Worm (Caenorhabditis elegans) whole organism, L1 larva: ENCODE measurements around the gene F46G11.4.

Source experiments
- C34B4.2 ChIP-seq: sonication (generic microtip); optimal IDR thresholded peaks from 2 replicates; lab custom pipeline; 2017; ENCODE audit warnings: mild to moderate bottlenecking, missing genetic modification characterization, missing compliant biosample characterization
- F16B12.6 ChIP-seq: fragments of 150-350 bp; optimal IDR thresholded peaks from 2 replicates; lab custom pipeline; 2014; ENCODE audit warnings: missing biosample characterization, missing genetic modification characterization
- Y116A8C.19 ChIP-seq: sonication (generic microtip); optimal IDR thresholded peaks from 2 replicates; lab custom pipeline; 2016; ENCODE audit warnings: missing compliant biosample characterization, missing genetic modification characterization, borderline replicate concordance
- aha-1 ChIP-seq: fragments of 150-350 bp; optimal IDR thresholded peaks from 2 replicates; lab custom pipeline; 2014; ENCODE audit warnings: missing biosample characterization, missing genetic modification characterization
- aly-2 ChIP-seq: fragments of 150-350 bp; optimal IDR thresholded peaks from 2 replicates; lab custom pipeline; 2014; ENCODE audit warnings: missing biosample characterization, missing genetic modification characterization
- ama-1 ChIP-seq: fragments of 150-350 bp; optimal IDR thresholded peaks from 2 replicates; lab custom pipeline; 2014
- ceh-63 ChIP-seq: fragments of 200-800 bp; sonication (Bioruptor generic); optimal IDR thresholded peaks from 2 replicates; lab custom pipeline; 2018; ENCODE audit warnings: mild to moderate bottlenecking, missing genetic modification characterization, missing compliant biosample characterization
- ceh-82 ChIP-seq, 3 experiments: fragments of 150-350 bp in 1 of 3; sonication (generic microtip) in 2 of 3; optimal IDR thresholded peaks; 2 replicates each; lab custom pipeline; 2014 to 2017; ENCODE audit warnings: missing biosample characterization in 3 of 3, missing genetic modification characterization in 3 of 3
- dpl-1 ChIP-seq, 3 experiments: fragments of 150-350 bp in 2 of 3; sonication (generic microtip) in 1 of 3; optimal IDR thresholded peaks; 2 replicates each; lab custom pipeline; 2014 to 2017; ENCODE audit warnings: missing biosample characterization in 3 of 3, missing genetic modification characterization in 3 of 3, missing genetic modification reagents in 3 of 3
- dsc-1 ChIP-seq: sonication (generic microtip); optimal IDR thresholded peaks from 2 replicates; lab custom pipeline; 2016; ENCODE audit warnings: mild to moderate bottlenecking, missing genetic modification characterization, missing compliant biosample characterization
- efl-1 ChIP-seq, 4 experiments: fragments of 150-350 bp; optimal IDR thresholded peaks in 3 of 4; peaks in 1 of 4; 1 replicate in 1 of 4; 2 replicates in 3 of 4; lab custom pipeline; 2014; ENCODE audit warnings: missing biosample characterization in 2 of 4, missing genetic modification characterization in 2 of 4, missing genetic modification reagents in 2 of 4
- efl-3 ChIP-seq: fragments of 200-800 bp; sonication (Bioruptor generic); optimal IDR thresholded peaks from 2 replicates; lab custom pipeline; 2018; ENCODE audit warnings: mild to moderate bottlenecking, missing genetic modification characterization, missing compliant biosample characterization
- elt-2 ChIP-seq: sonication (generic microtip); optimal IDR thresholded peaks from 2 replicates; lab custom pipeline; 2016; ENCODE audit warnings: missing genetic modification characterization, mild to moderate bottlenecking, inconsistent platforms, missing compliant biosample characterization, missing genetic modification reagents
- ets-5 ChIP-seq: fragments of 200-800 bp; sonication (Bioruptor generic); IDR thresholded peaks from 2 replicates; pipeline ENCODE4 v1.3.6; 2022; ENCODE audit warnings: missing genetic modification characterization, missing compliant biosample characterization
- fkh-10 ChIP-seq: sonication (generic microtip); optimal IDR thresholded peaks from 2 replicates; lab custom pipeline; 2017; ENCODE audit warnings: missing biosample characterization, missing genetic modification reagents, missing genetic modification characterization
- fkh-4 ChIP-seq: sonication (generic microtip); optimal IDR thresholded peaks from 2 replicates; lab custom pipeline; 2016; ENCODE audit warnings: missing compliant biosample characterization, missing genetic modification characterization, borderline replicate concordance
- fos-1 ChIP-seq: fragments of 150-350 bp; optimal IDR thresholded peaks from 2 replicates; lab custom pipeline; 2014; ENCODE audit warnings: missing biosample characterization, missing genetic modification characterization
- hlh-17 ChIP-seq: fragments of 200-800 bp; sonication (Bioruptor generic); optimal IDR thresholded peaks from 2 replicates; lab custom pipeline; 2018; ENCODE audit warnings: missing genetic modification characterization, mild to moderate bottlenecking, missing compliant biosample characterization, moderate library complexity, borderline replicate concordance
- hlh-4 ChIP-seq: sonication (generic microtip); optimal IDR thresholded peaks from 2 replicates; lab custom pipeline; 2016; ENCODE audit warnings: mild to moderate bottlenecking, missing genetic modification characterization, missing compliant biosample characterization
- hpl-2 ChIP-seq: fragments of 150-350 bp; optimal IDR thresholded peaks from 2 replicates; lab custom pipeline; 2014; ENCODE audit warnings: missing biosample characterization, missing genetic modification reagents, missing genetic modification characterization
- irx-1 ChIP-seq: sonication (generic microtip); optimal IDR thresholded peaks from 2 replicates; lab custom pipeline; 2016; ENCODE audit warnings: missing genetic modification characterization, missing compliant biosample characterization
- isw-1 ChIP-seq: fragments of 200-800 bp; sonication (Bioruptor generic); IDR thresholded peaks from 2 replicates; pipeline ENCODE4 v1.3.6; 2022; ENCODE audit warnings: missing genetic modification characterization, missing compliant biosample characterization
- lin-13 ChIP-seq: fragments of 150-350 bp; optimal IDR thresholded peaks from 2 replicates; lab custom pipeline; 2014; ENCODE audit warnings: missing biosample characterization, missing genetic modification reagents, missing genetic modification characterization
- lin-14 ChIP-seq: fragments of 200-800 bp; sonication (Bioruptor generic); optimal IDR thresholded peaks from 2 replicates; lab custom pipeline; 2018; ENCODE audit warnings: mild to moderate bottlenecking, missing genetic modification characterization, moderate library complexity, missing compliant biosample characterization
- lin-39 ChIP-seq: fragments of 150-350 bp; optimal IDR thresholded peaks from 2 replicates; lab custom pipeline; 2014; ENCODE audit warnings: missing biosample characterization, missing genetic modification reagents, missing genetic modification characterization
- lir-3 ChIP-seq: sonication (generic microtip); optimal IDR thresholded peaks from 2 replicates; lab custom pipeline; 2016; ENCODE audit warnings: mild to moderate bottlenecking, missing genetic modification characterization, moderate library complexity, missing compliant biosample characterization; ENCODE audit not compliant: poor library complexity
- lsy-2 ChIP-seq, 2 experiments: fragments of 150-350 bp; optimal IDR thresholded peaks; 2 replicates each; lab custom pipeline; 2014; ENCODE audit warnings: missing biosample characterization in 2 of 2, missing genetic modification characterization in 2 of 2
- mab-9 ChIP-seq: fragments of 200-800 bp; sonication (Bioruptor generic); IDR thresholded peaks from 2 replicates; pipeline ENCODE4 v1.3.6; 2022; ENCODE audit warnings: missing genetic modification reagents, missing genetic modification characterization, missing compliant biosample characterization
- mdl-1 ChIP-seq, 2 experiments: fragments of 150-350 bp; optimal IDR thresholded peaks; 2 replicates each; lab custom pipeline; 2014 to 2017; ENCODE audit warnings: missing biosample characterization in 2 of 2, missing genetic modification characterization in 2 of 2, inconsistent platforms in 1 of 2
- mef-2 ChIP-seq: fragments of 150-350 bp; optimal IDR thresholded peaks from 2 replicates; lab custom pipeline; 2014; ENCODE audit warnings: missing biosample characterization, missing genetic modification characterization
- mep-1 ChIP-seq: fragments of 150-350 bp; optimal IDR thresholded peaks from 2 replicates; lab custom pipeline; 2014; ENCODE audit warnings: missing biosample characterization, missing genetic modification characterization
- nhr-12 ChIP-seq: sonication (generic microtip); optimal IDR thresholded peaks from 2 replicates; lab custom pipeline; 2017; ENCODE audit warnings: missing biosample characterization, missing genetic modification characterization
- nhr-19 ChIP-seq: fragments of 200-800 bp; sonication (Bioruptor generic); conservative IDR thresholded peaks from 2 replicates; pipeline ENCODE4 v1.3.6; 2022; ENCODE audit warnings: missing genetic modification characterization, missing compliant biosample characterization
- nhr-20 ChIP-seq: sonication (generic microtip); optimal IDR thresholded peaks from 2 replicates; lab custom pipeline; 2016; ENCODE audit warnings: mild to moderate bottlenecking, missing genetic modification characterization, missing compliant biosample characterization
- nhr-237 ChIP-seq: fragments of 150-350 bp; optimal IDR thresholded peaks from 2 replicates; lab custom pipeline; 2014; ENCODE audit warnings: missing biosample characterization, missing genetic modification characterization
- nhr-76 ChIP-seq: sonication (generic microtip); optimal IDR thresholded peaks from 2 replicates; lab custom pipeline; 2017; ENCODE audit warnings: missing biosample characterization, missing genetic modification characterization
- nhr-84 ChIP-seq: sonication (generic microtip); optimal IDR thresholded peaks from 2 replicates; lab custom pipeline; 2017; ENCODE audit warnings: missing biosample characterization, missing genetic modification characterization
- nhr-85 ChIP-seq: sonication (generic microtip); peaks from one replicate; lab custom pipeline; 2016; ENCODE audit warnings: missing genetic modification characterization, inconsistent platforms, missing compliant biosample characterization
- nhr-90 ChIP-seq: sonication (generic microtip); optimal IDR thresholded peaks from 2 replicates; lab custom pipeline; 2016; ENCODE audit warnings: mild to moderate bottlenecking, missing genetic modification characterization, missing compliant biosample characterization; ENCODE audit not compliant: poor library complexity
- pax-3 ChIP-seq: fragments of 200-800 bp; sonication (Bioruptor generic); optimal IDR thresholded peaks from 2 replicates; lab custom pipeline; 2018; ENCODE audit warnings: mild to moderate bottlenecking, missing genetic modification characterization, moderate library complexity, missing compliant biosample characterization
- pqm-1 ChIP-seq: sonication (generic microtip); optimal IDR thresholded peaks from 3 replicates; lab custom pipeline; 2017; ENCODE audit warnings: missing biosample characterization, missing genetic modification characterization
- rnt-1 ChIP-seq: sonication (generic microtip); optimal IDR thresholded peaks from 2 replicates; lab custom pipeline; 2016; ENCODE audit warnings: mild to moderate bottlenecking, missing genetic modification characterization, moderate library complexity, missing compliant biosample characterization
- sptf-1 ChIP-seq: fragments of 150-350 bp; optimal IDR thresholded peaks from 2 replicates; lab custom pipeline; 2014; ENCODE audit warnings: missing biosample characterization, missing genetic modification characterization
- swsn-7 ChIP-seq: sonication (generic microtip); optimal IDR thresholded peaks from 2 replicates; lab custom pipeline; 2016; ENCODE audit warnings: missing genetic modification characterization, missing compliant biosample characterization
- tbx-2 ChIP-seq: sonication (generic microtip); optimal IDR thresholded peaks from 2 replicates; lab custom pipeline; 2016; ENCODE audit warnings: missing genetic modification characterization, missing compliant biosample characterization
- tlp-1 ChIP-seq: fragments of 150-350 bp; optimal IDR thresholded peaks from 2 replicates; lab custom pipeline; 2014; ENCODE audit warnings: missing biosample characterization, missing genetic modification characterization
- unc-130 ChIP-seq: fragments of 150-350 bp; optimal IDR thresholded peaks from 2 replicates; lab custom pipeline; 2017; ENCODE audit warnings: missing biosample characterization, missing genetic modification characterization, inconsistent platforms
- unc-98 ChIP-seq: fragments of 200-800 bp; sonication (Bioruptor generic); IDR thresholded peaks from 2 replicates; pipeline ENCODE4 v1.3.6; 2022; ENCODE audit warnings: missing genetic modification characterization, missing compliant biosample characterization
- vab-15 ChIP-seq: sonication (generic microtip); optimal IDR thresholded peaks from 2 replicates; lab custom pipeline; 2017; ENCODE audit warnings: missing genotype, mild to moderate bottlenecking, missing genetic modification characterization, missing compliant biosample characterization
- zag-1 ChIP-seq: fragments of 150-350 bp; optimal IDR thresholded peaks from 2 replicates; lab custom pipeline; 2014; ENCODE audit warnings: missing biosample characterization, missing genetic modification characterization
- zip-4 ChIP-seq: fragments of 200-800 bp; sonication (Bioruptor generic); optimal IDR thresholded peaks from 2 replicates; lab custom pipeline; 2018; ENCODE audit warnings: mild to moderate bottlenecking, missing genetic modification characterization, moderate library complexity, missing compliant biosample characterization
- ztf-11 ChIP-seq, 2 experiments: sonication (generic microtip); optimal IDR thresholded peaks; 2 replicates each; lab custom pipeline; 2016 to 2017; ENCODE audit warnings: missing genetic modification characterization in 2 of 2, missing biosample characterization in 1 of 2, missing compliant biosample characterization in 1 of 2
- ztf-4 ChIP-seq: fragments of 150-350 bp; optimal IDR thresholded peaks from 2 replicates; lab custom pipeline; 2014; ENCODE audit warnings: missing biosample characterization, missing genetic modification characterization

F46G11.4 gene

ce11 chrX:5763904-5764303 lies 34.7 kb downstream of the F46G11.4 start (continued):
- TF ChIP-seq nhr-90 (tag; lab: Kevin White, UChicago) (peak; percentile 4), lin-39 (tag; lab: Kevin White, UChicago) (no peak), pqm-1 (tag; lab: Kevin White, UChicago) (no peak), Y116A8C.19 (tag; lab: Kevin White, UChicago) (no peak), efl-1 (optimal IDR thresholded peaks at IDR 0.05; lab: Kevin White, UChicago) (peak; percentile 28 to 47), efl-1 (GFP tag; optimal IDR thresholded peaks at IDR 0.05 in 1 of 2; lab: Kevin White, UChicago) (peak; percentile 24 to 93), zag-1 (no peak), hlh-4 (tag; lab: Kevin White, UChicago) (no peak), swsn-7 (peak; percentile 55), pax-3 (tag; lab: Kevin White, UChicago) (no peak), fkh-4 (tag; lab: Kevin White, UChicago) (no peak), C34B4.2 (tag; lab: Kevin White, UChicago) (no peak), lsy-2 (tag; optimal IDR thresholded peaks at IDR 0.05; lab: Kevin White, UChicago) (peak; percentile 39 to 75), rnt-1 (tag; lab: Kevin White, UChicago) (peak; percentile 60), unc-130 (tag; lab: Kevin White, UChicago) (peak; percentile 29), elt-2 (no peak), efl-3 (GFP tag; lab: Kevin White, UChicago) (no peak), sptf-1 (tag; lab: Kevin White, UChicago) (no peak), nhr-84 (tag; lab: Kevin White, UChicago) (no peak), ceh-82 (tag; optimal IDR thresholded peaks at IDR 0.05; lab: Kevin White, UChicago) (peak in 2 of 3 experiments; percentile 37 to 52), nhr-85 (tag; lab: Kevin White, UChicago) (peak; percentile 78), hlh-17 (GFP tag; lab: Kevin White, UChicago) (no peak), aly-2 (tag; lab: Kevin White, UChicago) (no peak), mdl-1 (tag; optimal IDR thresholded peaks at IDR 0.05; lab: Kevin White, UChicago) (peak in 1 of 2 experiments; percentile 63), ztf-4 (tag; lab: Kevin White, UChicago) (peak; percentile 5), fkh-10 (peak; percentile 4), lin-13 (peak; percentile 35), dpl-1 (GFP tag; optimal IDR thresholded peaks at IDR 0.05; lab: Kevin White, UChicago) (peak; percentile 25 to 66 (median 44)), mab-9 (GFP tag; lab: Robert Waterston, UW) (no peak), hpl-2 (no peak), isw-1 (GFP tag; lab: Robert Waterston, UW) (no peak), unc-98 (GFP tag; lab: Robert Waterston, UW) (no peak), nhr-20 (tag; lab: Kevin White, UChicago) (peak; percentile 58), vab-15 (tag; lab: Kevin White, UChicago) (peak; percentile 9), aha-1 (tag; lab: Kevin White, UChicago) (no peak), ama-1 (no peak), ets-5 (GFP tag; lab: Robert Waterston, UW) (no peak), nhr-76 (tag; lab: Kevin White, UChicago) (no peak), fos-1 (peak; percentile 15), tbx-2 (tag; lab: Kevin White, UChicago) (peak; percentile 42), zip-4 (GFP tag; lab: Kevin White, UChicago) (no peak), irx-1 (tag; lab: Kevin White, UChicago) (no peak), tlp-1 (tag; lab: Kevin White, UChicago) (no peak), mep-1 (peak; percentile 32), nhr-237 (no peak), ceh-63 (GFP tag; lab: Kevin White, UChicago) (no peak), lir-3 (tag; lab: Kevin White, UChicago) (no peak), F16B12.6 (tag; lab: Kevin White, UChicago) (no peak), nhr-19 (peak; percentile 51), lin-14 (GFP tag; lab: Kevin White, UChicago) (peak; percentile 93), nhr-12 (tag; lab: Kevin White, UChicago) (no peak), dsc-1 (tag; lab: Kevin White, UChicago) (peak; percentile 12), mef-2 (no peak), ztf-11 (tag; optimal IDR thresholded peaks at IDR 0.05; lab: Kevin White, UChicago) (peak in 1 of 2 experiments; percentile 17)
